Fruit fly (Drosophila melanogaster): ENCODE measurements around the gene CG7099.

The CG7099 gene

DNA sequence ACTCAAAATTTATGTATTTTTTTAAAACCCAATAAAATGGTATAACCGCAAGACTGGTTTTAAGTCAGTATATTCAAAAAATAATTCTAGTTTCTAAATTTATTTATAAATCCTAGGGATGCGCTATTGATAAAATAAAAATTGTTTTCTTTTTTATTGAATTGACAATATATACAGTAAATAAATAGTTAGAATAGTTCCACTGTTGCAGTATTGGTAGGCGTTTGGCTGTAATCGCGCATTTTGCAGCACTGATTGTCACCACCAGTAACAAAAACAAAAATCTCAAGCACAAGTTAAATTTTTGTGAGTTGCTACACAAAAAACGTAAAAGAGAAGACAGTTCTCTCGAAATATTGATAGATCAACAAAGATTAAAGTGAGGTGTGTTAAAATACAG, 18.4 kb upstream of the CG7099 start, which contains the start of gene CG31855 (continued):
- TF ChIP-seq CG10654 (GFP tag; optimal IDR thresholded peaks at IDR 0.05) (peak; percentile 76), vfl (GFP tag; optimal IDR thresholded peaks at IDR 0.05) (peak; percentile 80), CG30431 (GFP tag; optimal IDR thresholded peaks at IDR 0.05) (peak; percentile 28), dan (GFP tag; IDR thresholded peaks at IDR 0.05) (no peak), tap (tag; optimal IDR thresholded peaks at IDR 0.05) (peak; percentile 66), CG1603 (tag; optimal IDR thresholded peaks at IDR 0.05) (peak; percentile 68), kni (GFP tag; optimal IDR thresholded peaks at IDR 0.05) (no peak), CG1832 (GFP tag; optimal IDR thresholded peaks at IDR 0.05) (no peak), Mrtf (GFP tag; IDR thresholded peaks at IDR 0.05) (peak; percentile 54; the same call in 2 of the 3 replicates), CG12391 (tag; optimal IDR thresholded peaks at IDR 0.05) (peak; percentile 88), lmd (GFP tag; IDR thresholded peaks at IDR 0.05) (peak; percentile 81), CG32772 (GFP tag; IDR thresholded peaks at IDR 0.05) (peak; percentile 78), zfh1 (GFP tag; IDR thresholded peaks at IDR 0.05) (peak; percentile 88), CG7357 (GFP tag; IDR thresholded peaks at IDR 0.05) (peak; percentile 14; the same call in 1 of the 3 replicates), Xrp1 (GFP tag; IDR thresholded peaks at IDR 0.05) (peak; percentile 86), NC2α (GFP tag; optimal IDR thresholded peaks at IDR 0.05) (no peak), grn (GFP tag; optimal IDR thresholded peaks at IDR 0.05) (no peak), crp (GFP tag; optimal IDR thresholded peaks at IDR 0.05) (peak in 1 of 2 experiments; percentile 42), CG31441 (GFP tag; IDR thresholded peaks at IDR 0.05) (peak; percentile 78), kah (GFP tag; optimal IDR thresholded peaks at IDR 0.05) (peak; percentile 67), CG18476 (GFP tag; optimal IDR thresholded peaks at IDR 0.05) (peak; percentile 74), Atf-2 (GFP tag; optimal IDR thresholded peaks at IDR 0.05) (peak; percentile 54), Antp (GFP tag; optimal IDR thresholded peaks at IDR 0.05) (peak; percentile 79), MESR4 (GFP tag; optimal IDR thresholded peaks at IDR 0.05) (peak; percentile 75), CoRest (tag; optimal IDR thresholded peaks at IDR 0.05) (peak; percentile 78), Dad (GFP tag; optimal IDR thresholded peaks at IDR 0.05) (peak; percentile 68), CG3281 (GFP tag; optimal IDR thresholded peaks at IDR 0.05) (peak; percentile 84), CG7745 (tag; optimal IDR thresholded peaks at IDR 0.05) (no peak), CG15479 (GFP tag; optimal IDR thresholded peaks at IDR 0.05) (no peak), cwo (GFP tag; optimal IDR thresholded peaks at IDR 0.05) (peak; percentile 68), crc (GFP tag; optimal IDR thresholded peaks at IDR 0.05) (peak; percentile 16), grau (tag; optimal IDR thresholded peaks at IDR 0.05) (peak; percentile 83), H2.0 (GFP tag; IDR thresholded peaks at IDR 0.05) (peak; percentile 78), CG9817 (tag; optimal IDR thresholded peaks at IDR 0.05) (peak; percentile 78), bab2 (GFP tag; optimal IDR thresholded peaks at IDR 0.05) (peak; percentile 60), onecut (GFP tag; IDR thresholded peaks at IDR 0.05) (peak; percentile 73), CG15514 (GFP tag; optimal IDR thresholded peaks at IDR 0.05) (peak; percentile 82), gro (GFP tag; optimal IDR thresholded peaks at IDR 0.05) (peak; percentile 91), Meics (GFP tag; optimal IDR thresholded peaks at IDR 0.05) (peak; percentile 83), Bgb (GFP tag; IDR thresholded peaks at IDR 0.05; ENCODE audit: partially characterized antibody) (peak; percentile 49; the same call in 1 of the 2 replicates), CG18619 (GFP tag; optimal IDR thresholded peaks at IDR 0.05) (peak; percentile 78), CG10209 (GFP tag; optimal IDR thresholded peaks at IDR 0.05) (peak; percentile 76), Oaz (GFP tag; IDR thresholded peaks at IDR 0.05) (peak; percentile 57; the same call in 1 of the 2 replicates), Elba2 (GFP tag; optimal IDR thresholded peaks at IDR 0.05) (no peak), GATAe (GFP tag; conservative IDR thresholded peaks at IDR 0.05) (peak; percentile 30; the same call in 1 of the 2 replicates), CG14667 (GFP tag; IDR thresholded peaks at IDR 0.05) (peak; percentile 64), crol (GFP tag; IDR thresholded peaks at IDR 0.05) (no peak), CG16779 (GFP tag; IDR thresholded peaks at IDR 0.05) (peak; percentile 86), ind (GFP tag; optimal IDR thresholded peaks at IDR 0.05) (peak; percentile 87), sug (tag; optimal IDR thresholded peaks at IDR 0.05) (peak; percentile 81), CG7839 (tag; optimal IDR thresholded peaks at IDR 0.05) (peak; percentile 82)

Data from whole organism, embryonic.